Worm (Caenorhabditis elegans) whole organism, late embryonic: ENCODE measurements around the gene par-5.

ENCODE experiments used
- F13H6.1 ChIP-seq: sonication (generic microtip); optimal IDR thresholded peaks from 2 replicates; lab custom pipeline; 2016; ENCODE audit warnings: missing genetic modification characterization, missing compliant biosample characterization
- Y22D7AL.16 ChIP-seq: sonication (generic microtip); optimal IDR thresholded peaks from 2 replicates; lab custom pipeline; 2016; ENCODE audit warnings: missing genetic modification characterization, missing compliant biosample characterization
- ahr-1 ChIP-seq: sonication (generic microtip); optimal IDR thresholded peaks from 2 replicates; lab custom pipeline; 2016; ENCODE audit warnings: missing genetic modification characterization, missing compliant biosample characterization
- ama-1 ChIP-seq: fragments of 150-350 bp; optimal IDR thresholded peaks from 2 replicates; lab custom pipeline; 2014
- ceh-14 ChIP-seq: sonication (generic microtip); optimal IDR thresholded peaks from 2 replicates; lab custom pipeline; 2016; ENCODE audit warnings: missing genotype, missing genetic modification characterization, missing compliant biosample characterization
- ceh-18 ChIP-seq: sonication (generic microtip); optimal IDR thresholded peaks from 2 replicates; lab custom pipeline; 2016; ENCODE audit warnings: missing genetic modification characterization, missing compliant biosample characterization
- ceh-19 ChIP-seq: fragments of 200-800 bp; sonication (Bioruptor generic); optimal IDR thresholded peaks from 2 replicates; lab custom pipeline; 2018; ENCODE audit warnings: mild to moderate bottlenecking, missing genetic modification characterization, missing compliant biosample characterization
- ceh-2 ChIP-seq: sonication (generic microtip); optimal IDR thresholded peaks from 2 replicates; lab custom pipeline; 2016; ENCODE audit warnings: missing genotype, missing genetic modification characterization, missing compliant biosample characterization
- ceh-30 ChIP-seq: fragments of 150-350 bp; optimal IDR thresholded peaks from 2 replicates; lab custom pipeline; 2014; ENCODE audit warnings: missing biosample characterization, missing genetic modification characterization
- ceh-31 ChIP-seq: sonication (generic microtip); optimal IDR thresholded peaks from 2 replicates; lab custom pipeline; 2016; ENCODE audit warnings: missing genetic modification characterization, missing compliant biosample characterization
- ceh-34 ChIP-seq: sonication (generic microtip); optimal IDR thresholded peaks from 2 replicates; lab custom pipeline; 2016; ENCODE audit warnings: mild to moderate bottlenecking, missing genetic modification characterization, missing compliant biosample characterization
- ceh-48 ChIP-seq: sonication (generic microtip); optimal IDR thresholded peaks from 2 replicates; lab custom pipeline; 2016; ENCODE audit warnings: missing genetic modification characterization, inconsistent platforms, missing compliant biosample characterization
- ceh-9 ChIP-seq: sonication (generic microtip); optimal IDR thresholded peaks from 2 replicates; lab custom pipeline; 2016; ENCODE audit warnings: mild to moderate bottlenecking, missing genetic modification characterization, inconsistent platforms, missing compliant biosample characterization
- che-1 ChIP-seq: sonication (generic microtip); optimal IDR thresholded peaks from 2 replicates; lab custom pipeline; 2016; ENCODE audit warnings: mild to moderate bottlenecking, missing genetic modification characterization, missing compliant biosample characterization
- elt-2 ChIP-seq: sonication (generic microtip); optimal IDR thresholded peaks from 2 replicates; lab custom pipeline; 2016; ENCODE audit warnings: missing genetic modification reagents, missing genetic modification characterization, missing compliant biosample characterization
- elt-4 ChIP-seq: sonication (generic microtip); optimal IDR thresholded peaks from 2 replicates; lab custom pipeline; 2016; ENCODE audit warnings: missing genetic modification characterization, missing compliant biosample characterization
- eyg-1 ChIP-seq: sonication (generic microtip); optimal IDR thresholded peaks from 2 replicates; lab custom pipeline; 2016; ENCODE audit warnings: missing genotype, missing genetic modification characterization, missing compliant biosample characterization
- fkh-10 ChIP-seq: fragments of 150-350 bp; optimal IDR thresholded peaks from 2 replicates; lab custom pipeline; 2014; ENCODE audit warnings: missing biosample characterization, missing genetic modification reagents, missing genetic modification characterization
- gmeb-2 ChIP-seq: sonication (generic microtip); optimal IDR thresholded peaks from 2 replicates; lab custom pipeline; 2016; ENCODE audit warnings: missing genetic modification characterization, inconsistent platforms, missing compliant biosample characterization
- hlh-13 ChIP-seq: fragments of 200-800 bp; sonication (Bioruptor generic); optimal IDR thresholded peaks from 2 replicates; lab custom pipeline; 2018; ENCODE audit warnings: mild to moderate bottlenecking, missing genetic modification characterization, missing compliant biosample characterization
- hlh-15 ChIP-seq: sonication (generic microtip); optimal IDR thresholded peaks from 2 replicates; lab custom pipeline; 2016; ENCODE audit warnings: missing genetic modification characterization, missing compliant biosample characterization
- hlh-6 ChIP-seq: sonication (generic microtip); optimal IDR thresholded peaks from 2 replicates; lab custom pipeline; 2016; ENCODE audit warnings: missing genotype, missing genetic modification characterization, missing compliant biosample characterization
- hlh-8 ChIP-seq: sonication (generic microtip); optimal IDR thresholded peaks from 2 replicates; lab custom pipeline; 2016; ENCODE audit warnings: missing genotype, missing genetic modification characterization, missing compliant biosample characterization
- lim-6 ChIP-seq: sonication (generic microtip); optimal IDR thresholded peaks from 2 replicates; lab custom pipeline; 2016; ENCODE audit warnings: missing genetic modification characterization, missing compliant biosample characterization
- madf-2 ChIP-seq: sonication (generic microtip); optimal IDR thresholded peaks from 2 replicates; lab custom pipeline; 2017; ENCODE audit warnings: missing genetic modification characterization, missing compliant biosample characterization
- mec-3 ChIP-seq: sonication (generic microtip); optimal IDR thresholded peaks from 2 replicates; lab custom pipeline; 2016; ENCODE audit warnings: borderline replicate concordance, missing genetic modification characterization, missing compliant biosample characterization
- nfya-1 ChIP-seq: sonication (generic microtip); optimal IDR thresholded peaks from 2 replicates; lab custom pipeline; 2017; ENCODE audit warnings: missing genetic modification characterization, mild to moderate bottlenecking, missing compliant biosample characterization, antibody characterized with exemption, moderate library complexity
- odd-2 ChIP-seq: sonication (generic microtip); optimal IDR thresholded peaks from 2 replicates; lab custom pipeline; 2017; ENCODE audit warnings: antibody characterized with exemption, mild to moderate bottlenecking, missing genetic modification characterization, missing compliant biosample characterization
- pat-9 ChIP-seq: fragments of 200-800 bp; sonication (Bioruptor generic); optimal IDR thresholded peaks from 2 replicates; lab custom pipeline; 2018; ENCODE audit warnings: mild to moderate bottlenecking, missing genetic modification characterization, moderate library complexity, missing compliant biosample characterization
- pha-2 ChIP-seq: sonication (generic microtip); optimal IDR thresholded peaks from 2 replicates; lab custom pipeline; 2017; ENCODE audit warnings: mild to moderate bottlenecking, missing genetic modification characterization, missing compliant biosample characterization
- pha-4 ChIP-seq: fragments of 150-350 bp; optimal IDR thresholded peaks from 2 replicates; lab custom pipeline; 2018; ENCODE audit warnings: missing biosample characterization, missing genetic modification reagents, missing genetic modification characterization
- pqm-1 ChIP-seq: sonication (generic microtip); optimal IDR thresholded peaks from 2 replicates; lab custom pipeline; 2016; ENCODE audit warnings: missing genetic modification characterization, missing compliant biosample characterization
- pros-1 ChIP-seq: fragments of 150-350 bp; optimal IDR thresholded peaks from 2 replicates; lab custom pipeline; 2014; ENCODE audit warnings: missing biosample characterization, missing genetic modification reagents, missing genetic modification characterization
- rnt-1 ChIP-seq: sonication (generic microtip); optimal IDR thresholded peaks from 2 replicates; lab custom pipeline; 2016; ENCODE audit warnings: missing genetic modification characterization, missing compliant biosample characterization
- sdc-2 ChIP-seq: sonication (generic microtip); optimal IDR thresholded peaks from 2 replicates; lab custom pipeline; 2016; ENCODE audit warnings: missing genotype, missing genetic modification characterization, missing compliant biosample characterization
- sox-2 ChIP-seq: fragments of 200-800 bp; sonication (Bioruptor generic); IDR thresholded peaks from 2 replicates; pipeline ENCODE4 v1.3.6; 2022; ENCODE audit warnings: missing genetic modification reagents, missing genetic modification characterization, missing compliant biosample characterization
- syd-9 ChIP-seq: sonication (generic microtip); optimal IDR thresholded peaks from 2 replicates; lab custom pipeline; 2016; ENCODE audit warnings: mild to moderate bottlenecking, missing genetic modification characterization, moderate library complexity, missing compliant biosample characterization
- tbx-2 ChIP-seq: sonication (generic microtip); optimal IDR thresholded peaks from 2 replicates; lab custom pipeline; 2016; ENCODE audit warnings: missing genetic modification characterization, missing compliant biosample characterization
- tbx-7 ChIP-seq: sonication (generic microtip); optimal IDR thresholded peaks from 2 replicates; lab custom pipeline; 2016; ENCODE audit warnings: missing genotype, missing genetic modification characterization, missing compliant biosample characterization
- unc-3 ChIP-seq, 2 experiments: fragments of 200-800 bp in 1 of 2; sonication (Bioruptor generic) in 1 of 2; sonication (generic microtip) in 1 of 2; conservative IDR thresholded peaks in 1 of 2; optimal IDR thresholded peaks in 1 of 2; 2 replicates each; pipeline versions ENCODE4 v1.3.6 to Lab custom; 2016 to 2022; ENCODE audit warnings: missing compliant biosample characterization in 2 of 2, missing genetic modification characterization in 2 of 2, missing genetic modification reagents in 1 of 2
- unc-42 ChIP-seq: sonication (generic microtip); optimal IDR thresholded peaks from 2 replicates; lab custom pipeline; 2016; ENCODE audit warnings: missing genotype, missing genetic modification characterization, missing compliant biosample characterization
- unc-55 ChIP-seq: sonication (generic microtip); optimal IDR thresholded peaks from 2 replicates; lab custom pipeline; 2017; ENCODE audit warnings: missing biosample characterization, missing genetic modification reagents, missing genetic modification characterization

par-5 gene

DNA sequence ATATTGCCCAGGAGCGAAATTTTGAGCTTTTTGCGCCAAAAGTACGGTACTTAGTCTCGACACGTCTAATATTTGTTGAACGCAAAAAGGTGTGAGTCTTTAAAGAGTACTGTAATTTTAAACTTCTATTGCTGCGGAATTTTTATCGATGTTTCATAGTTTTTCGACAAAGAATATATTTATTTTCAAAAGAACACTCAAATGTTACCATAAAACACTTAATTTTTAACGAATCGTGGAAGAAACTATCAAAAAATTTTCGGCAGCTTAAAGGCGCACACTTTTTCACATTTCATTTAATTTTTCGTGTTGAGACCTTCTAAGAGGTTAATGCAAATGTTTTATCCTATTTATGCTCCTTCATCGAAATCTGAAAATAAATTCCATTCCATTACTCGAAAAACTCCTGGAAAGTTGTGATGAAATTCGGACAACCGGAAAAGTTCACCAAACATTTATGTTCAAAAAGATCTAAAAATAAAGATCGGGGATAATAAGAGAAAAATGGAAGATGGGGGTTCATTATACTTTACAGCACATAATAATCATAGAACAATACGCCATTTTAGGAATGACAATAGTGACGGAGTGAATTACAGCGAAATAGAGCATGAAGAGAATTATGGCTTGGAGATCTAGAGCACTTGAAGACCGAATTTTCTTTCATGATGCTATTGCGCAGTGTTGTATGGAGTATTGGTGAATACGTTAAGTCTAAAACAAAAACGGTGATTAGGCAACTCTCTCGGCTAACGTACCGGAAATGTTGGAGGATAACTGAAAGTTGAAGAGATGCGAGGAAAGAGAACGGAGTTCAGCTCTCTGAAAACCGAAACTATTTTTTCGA is 1.4 kb downstream of the par-5 start:
- TF ChIP-seq ama-1 (lab: Kevin White, UChicago) (peak; percentile 63), sdc-2 (tag; lab: Kevin White, UChicago) (no peak)

- TF ChIP-seq rnt-1, result no peak
- no peak for TF ChIP-seq hlh-8 (tag; lab: Kevin White, UChicago)
- no peak for TF ChIP-seq ceh-34 (tag; lab: Kevin White, UChicago)
- no peak for TF ChIP-seq ceh-18 (tag; lab: Kevin White, UChicago)
- TF ChIP-seq tbx-7 (tag; lab: Kevin White, UChicago), result no peak
- no peak for TF ChIP-seq nfya-1 (tag; lab: Kevin White, UChicago)
- no peak for TF ChIP-seq ceh-30 (tag; lab: Kevin White, UChicago)
- no peak for TF ChIP-seq ceh-48
- no peak for TF ChIP-seq unc-3 (GFP tag; conservative IDR thresholded peaks at IDR 0.05; lab: Robert Waterston, UW)
- no peak for TF ChIP-seq unc-3 (tag; optimal IDR thresholded peaks at IDR 0.05; lab: Kevin White, UChicago)
- TF ChIP-seq pqm-1 (tag; lab: Kevin White, UChicago), result no peak
- no peak for TF ChIP-seq tbx-2 (tag; lab: Kevin White, UChicago)
- TF ChIP-seq odd-2, result no peak
These were observed 7.8 kb downstream of the par-5 start, which contains the start of gene M117.1 for ce11 chrIV:11813901-11814300. M117.1 (plus strand) TSS chrIV:11814247.

DNA sequence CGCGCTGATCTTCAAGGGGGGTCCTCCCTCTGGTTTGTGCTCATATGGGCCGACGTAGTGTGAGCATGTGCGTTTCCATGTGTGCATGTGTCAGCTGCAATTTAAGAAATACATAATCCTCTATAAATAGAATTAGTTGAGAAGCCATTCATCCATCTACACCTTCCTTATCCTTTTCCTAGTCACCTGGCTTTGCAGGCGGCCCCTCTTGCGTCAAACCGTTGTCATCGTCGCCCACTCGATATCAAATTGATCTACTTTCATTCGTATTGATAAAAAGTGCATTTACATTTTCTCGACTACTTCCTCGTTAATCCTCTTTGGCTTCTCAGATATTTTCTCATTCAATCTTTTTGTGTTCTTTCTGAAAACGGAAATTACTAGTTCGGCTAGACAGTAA is 9.7 kb downstream of the par-5 start:
- no peak for TF ChIP-seq ceh-48
- TF ChIP-seq madf-2, result no peak
- no peak for TF ChIP-seq ceh-9
- no peak for TF ChIP-seq unc-42
- no peak for TF ChIP-seq ahr-1
- TF ChIP-seq hlh-15 (tag; lab: Kevin White, UChicago), result no peak
- TF ChIP-seq ceh-19 (GFP tag; lab: Kevin White, UChicago), result no peak
- no peak for TF ChIP-seq hlh-6
- TF ChIP-seq ceh-2 (tag; lab: Kevin White, UChicago), result no peak
- TF ChIP-seq pat-9 (tag; lab: Kevin White, UChicago), result no peak
- TF ChIP-seq nfya-1 (tag; lab: Kevin White, UChicago), result no peak
- TF ChIP-seq pha-4, result no peak
- TF ChIP-seq eyg-1 (tag; lab: Kevin White, UChicago), result no peak
- no peak for TF ChIP-seq Y22D7AL.16 (tag; lab: Kevin White, UChicago)
- TF ChIP-seq elt-2 (tag; lab: Kevin White, UChicago), result no peak
- TF ChIP-seq unc-55 (GFP tag; lab: Kevin White, UChicago), result no peak
- no peak for TF ChIP-seq lim-6 (tag; lab: Kevin White, UChicago)
- TF ChIP-seq syd-9 (tag; lab: Kevin White, UChicago), result no peak
- no peak for TF ChIP-seq elt-4 (tag; lab: Kevin White, UChicago)

DNA sequence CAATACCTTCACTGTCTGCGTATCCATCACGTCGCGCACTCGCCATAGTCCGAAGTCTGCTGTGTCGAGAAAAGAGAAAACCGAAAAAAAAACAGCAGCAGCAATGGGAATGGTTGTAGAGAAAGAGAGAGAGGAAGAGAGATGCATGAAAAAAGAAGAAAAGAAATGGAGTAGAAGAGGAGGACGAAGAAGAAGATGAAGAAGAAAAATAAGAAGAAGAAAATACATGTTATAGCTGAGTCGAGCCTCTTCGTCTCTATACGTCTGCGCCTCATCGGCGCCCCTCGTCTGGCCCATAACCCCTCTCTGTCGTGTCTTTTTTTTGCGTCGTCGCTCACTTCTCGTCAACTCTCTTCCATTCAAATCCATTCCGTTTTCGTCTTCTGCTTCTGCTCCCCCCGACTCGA is 12.0 kb downstream of the par-5 start:
- peak; percentile 82 for TF ChIP-seq unc-42
- TF ChIP-seq F13H6.1 (tag; lab: Kevin White, UChicago), result no peak
- peak; percentile 73 for TF ChIP-seq nfya-1 (tag; lab: Kevin White, UChicago)
- no peak for TF ChIP-seq sox-2 (GFP tag; lab: Robert Waterston, UW)
- no peak for TF ChIP-seq hlh-13 (GFP tag; lab: Kevin White, UChicago)
- no peak for TF ChIP-seq che-1 (tag; lab: Kevin White, UChicago)
- peak; percentile 84 for TF ChIP-seq ceh-18 (tag; lab: Kevin White, UChicago)
- no peak for TF ChIP-seq fkh-10 (GFP tag; lab: Kevin White, UChicago)
- TF ChIP-seq tbx-2 (tag; lab: Kevin White, UChicago), result peak; percentile 66
- peak; percentile 58 for TF ChIP-seq ceh-31 (tag; lab: Kevin White, UChicago)
- peak; percentile 27 for TF ChIP-seq pros-1 (tag; lab: Kevin White, UChicago)
- no peak for TF ChIP-seq pha-2
- peak; percentile 0 for TF ChIP-seq ceh-14
- no peak for TF ChIP-seq mec-3 (tag; lab: Kevin White, UChicago)
- TF ChIP-seq gmeb-2 (tag; lab: Kevin White, UChicago), result no peak
- TF ChIP-seq, all 69 proteins: peak for 7
